Worm (Caenorhabditis elegans): ENCODE measurements around the gene kbp-3.

DNA sequence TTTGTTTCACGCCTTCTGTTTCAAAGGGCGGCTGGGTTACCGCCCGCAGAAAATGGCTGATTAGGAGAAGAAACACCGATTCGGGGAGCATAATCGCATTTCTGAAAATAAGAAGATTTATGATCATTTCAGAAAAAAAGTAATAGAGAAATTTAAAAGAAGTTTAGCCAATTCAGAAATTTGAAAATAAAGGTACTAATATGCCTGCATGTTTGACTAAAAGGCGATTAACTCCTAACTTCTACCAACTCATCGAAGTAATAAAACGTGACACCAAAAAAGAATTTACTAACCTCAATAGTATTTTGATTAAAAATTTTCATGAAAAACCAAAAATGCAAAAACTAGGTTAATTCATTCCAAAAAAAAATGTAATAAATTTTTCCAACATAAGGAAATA lies 34.9 kb upstream of the kbp-3 start, which contains the start of gene plx-2:
- TF ChIP-seq lir-3 (tag; optimal IDR thresholded peaks at IDR 0.05; ENCODE audit: poor library complexity) (no peak), ztf-4 (tag; optimal IDR thresholded peaks at IDR 0.05) (no peak), elt-3 (tag; optimal IDR thresholded peaks at IDR 0.05) (no peak), unc-62 (GFP tag; optimal IDR thresholded peaks at IDR 0.05) (no peak), nhr-11 (tag; optimal IDR thresholded peaks at IDR 0.05) (no peak), elt-2 (tag; optimal IDR thresholded peaks at IDR 0.05) (no peak), Y116A8C.19 (tag; optimal IDR thresholded peaks at IDR 0.05; ENCODE audit: borderline replicate concordance) (no peak), sox-4 (tag; optimal IDR thresholded peaks at IDR 0.05) (no peak), nhr-76 (tag; optimal IDR thresholded peaks at IDR 0.05) (no peak), fkh-8 (tag; optimal IDR thresholded peaks at IDR 0.05) (no peak)
